Worm (Caenorhabditis elegans): Measurements from ENCODE around the gene cht-4.

DNA sequence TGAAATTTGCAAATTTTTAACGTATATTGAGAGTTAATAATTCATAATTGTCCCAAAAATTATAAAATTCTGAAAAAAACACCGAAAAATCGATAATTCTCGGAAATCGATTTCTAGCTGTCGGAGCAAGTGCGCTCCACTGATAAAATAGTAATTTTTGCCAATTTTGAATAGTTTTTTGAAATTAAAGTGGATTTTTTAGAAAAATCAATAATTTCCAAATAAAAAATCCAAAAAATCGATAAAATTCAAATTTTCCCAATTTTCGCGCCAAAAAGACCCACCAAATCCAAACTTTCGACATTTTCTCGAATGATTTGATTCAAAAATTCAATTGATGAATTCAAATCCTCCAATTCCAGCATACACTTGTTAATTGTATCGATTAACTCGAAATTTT is 46.3 kb downstream of the cht-4 start:
- no peak for TF ChIP-seq ama-1 (optimal IDR thresholded peaks at IDR 0.05)
- TF ChIP-seq aly-1 (tag; optimal IDR thresholded peaks at IDR 0.05): no peak
- no peak for TF ChIP-seq tbx-11 (GFP tag; IDR thresholded peaks at IDR 0.05)
- no peak for TF ChIP-seq scrt-1 (GFP tag; IDR thresholded peaks at IDR 0.05)
- no peak for TF ChIP-seq tra-4 (tag; optimal IDR thresholded peaks at IDR 0.05)
- TF ChIP-seq F13C5.2 (tag; optimal IDR thresholded peaks at IDR 0.05): no peak
- TF ChIP-seq ceh-13 (GFP tag; optimal IDR thresholded peaks at IDR 0.05): no peak
- TF ChIP-seq ets-7 (tag; optimal IDR thresholded peaks at IDR 0.05): no peak
- TF ChIP-seq flt-1 (GFP tag; IDR thresholded peaks at IDR 0.05): no peak
- no peak for TF ChIP-seq hnd-1 (tag; optimal IDR thresholded peaks at IDR 0.05)
- TF ChIP-seq pes-1 (GFP tag; IDR thresholded peaks at IDR 0.05): no peak
